Worm (Caenorhabditis elegans): ENCODE measurements around the gene T27A8.7.

DNA sequence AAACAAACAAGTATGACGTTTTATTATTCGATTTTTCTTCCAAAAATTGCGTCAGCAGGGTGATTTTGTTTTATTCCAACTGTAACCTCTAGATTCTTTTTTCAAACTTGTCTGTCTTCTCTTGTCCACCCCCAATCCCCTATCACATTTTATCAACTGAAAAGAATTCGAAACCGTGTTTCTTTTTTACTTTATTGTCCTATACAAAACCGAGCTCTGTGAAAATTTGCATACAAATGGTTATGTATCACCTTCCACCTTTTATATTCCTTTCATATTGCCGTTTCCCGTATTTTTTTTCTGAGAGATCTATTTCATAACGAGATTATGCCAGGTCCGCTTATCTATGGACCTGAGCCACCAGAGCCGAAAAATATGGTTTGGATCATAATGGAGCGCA lies at the start of gene T27A8.7:
- TF ChIP-seq aly-1 (tag; optimal IDR thresholded peaks at IDR 0.05) (no peak), ama-1 (optimal IDR thresholded peaks at IDR 0.05) (no peak), ceh-13 (GFP tag; optimal IDR thresholded peaks at IDR 0.05) (no peak), scrt-1 (GFP tag; IDR thresholded peaks at IDR 0.05) (no peak), hmg-4 (GFP tag; optimal IDR thresholded peaks at IDR 0.05) (no peak), tra-4 (tag; optimal IDR thresholded peaks at IDR 0.05) (no peak), tbx-37 (GFP tag; conservative IDR thresholded peaks at IDR 0.05) (no peak), flt-1 (GFP tag; IDR thresholded peaks at IDR 0.05) (no peak), hnd-1 (tag; optimal IDR thresholded peaks at IDR 0.05) (no peak), hmbx-1 (tag; optimal IDR thresholded peaks at IDR 0.05) (no peak), tbx-11 (GFP tag; IDR thresholded peaks at IDR 0.05) (no peak), ets-7 (tag; optimal IDR thresholded peaks at IDR 0.05) (no peak)

All from whole organism, early embryonic.